Worm (Caenorhabditis elegans): ENCODE data around the gene C05B5.1.

ce11 chrIII:9944723-9945122, 43.5 kb downstream of the C05B5.1 start, which contains the start of gene gln-2:
- TF ChIP-seq nhr-120 (GFP tag; IDR thresholded peaks at IDR 0.05), result no peak
- no peak for TF ChIP-seq ztf-28 (GFP tag; IDR thresholded peaks at IDR 0.05)
- no peak for TF ChIP-seq C17E4.6 (GFP tag; IDR thresholded peaks at IDR 0.05)
- TF ChIP-seq ztf-3 (GFP tag; optimal IDR thresholded peaks at IDR 0.05), result no peak
- no peak for TF ChIP-seq Y53G8AR.9 (GFP tag; conservative IDR thresholded peaks at IDR 0.05)
- TF ChIP-seq mcd-1 (GFP tag; IDR thresholded peaks at IDR 0.05), result no peak
- no peak for TF ChIP-seq B0035.1 (tag; optimal IDR thresholded peaks at IDR 0.05)
- no peak for TF ChIP-seq mes-4 (tag; optimal IDR thresholded peaks at IDR 0.05)
- no peak for TF ChIP-seq F22D6.2 (tag; optimal IDR thresholded peaks at IDR 0.05)

Measured in whole organism, young adult.